Worm (Caenorhabditis elegans) whole organism, early embryonic: ENCODE measurements around the gene cls-1.

Experiments
- B0310.2 ChIP-seq: sonication (generic microtip); optimal IDR thresholded peaks from 2 replicates; lab custom pipeline; 2016; ENCODE audit warnings: mild to moderate bottlenecking, missing genetic modification characterization, missing compliant biosample characterization
- ama-1 ChIP-seq: fragments of 150-350 bp; optimal IDR thresholded peaks from 2 replicates; lab custom pipeline; 2014
- ceh-36 ChIP-seq: sonication (generic microtip); optimal IDR thresholded peaks from 2 replicates; lab custom pipeline; 2016; ENCODE audit warnings: missing genetic modification characterization, inconsistent platforms, missing compliant biosample characterization
- ets-7 ChIP-seq: sonication (generic microtip); optimal IDR thresholded peaks from 2 replicates; lab custom pipeline; 2016; ENCODE audit warnings: missing genotype, missing genetic modification characterization, missing compliant biosample characterization
- flt-1 ChIP-seq: fragments of 200-800 bp; sonication (Bioruptor generic); IDR thresholded peaks from 2 replicates; pipeline ENCODE4 v1.3.6; 2022; ENCODE audit warnings: missing genetic modification characterization, missing compliant biosample characterization
- hmbx-1 ChIP-seq: sonication (generic microtip); optimal IDR thresholded peaks from 2 replicates; lab custom pipeline; 2016; ENCODE audit warnings: mild to moderate bottlenecking, missing genetic modification characterization, missing compliant biosample characterization
- hnd-1 ChIP-seq: sonication (generic microtip); optimal IDR thresholded peaks from 2 replicates; lab custom pipeline; 2016; ENCODE audit warnings: missing genetic modification characterization, missing compliant biosample characterization
- tbx-11 ChIP-seq: fragments of 200-800 bp; sonication (Bioruptor generic); IDR thresholded peaks from 2 replicates; pipeline ENCODE4 v1.3.6; 2022; ENCODE audit warnings: missing genetic modification characterization, missing compliant biosample characterization

DNA sequence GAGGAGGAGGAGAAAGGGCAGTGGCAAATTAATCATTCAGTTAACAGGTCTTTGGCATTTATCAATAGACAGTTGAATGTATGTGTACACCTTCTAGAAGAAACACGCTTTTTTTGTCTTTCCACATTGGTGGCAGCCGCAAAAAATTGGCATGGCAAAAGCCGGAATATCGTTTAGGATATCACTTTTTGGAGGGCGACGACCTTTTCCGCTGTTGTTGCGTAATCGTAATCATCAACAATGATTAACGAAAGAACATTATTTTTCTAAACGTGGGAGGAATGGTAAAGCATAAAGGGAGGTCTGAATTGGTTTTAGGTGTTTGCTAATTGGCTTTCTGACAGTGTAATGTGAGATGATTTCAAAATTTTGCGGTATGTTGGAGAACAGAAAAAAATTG is 16.0 kb upstream of the cls-1 start:
- no peak for TF ChIP-seq hnd-1 (tag; lab: Kevin White, UChicago)
- no peak for TF ChIP-seq ama-1 (lab: Kevin White, UChicago)
- TF ChIP-seq hmbx-1 (tag; lab: Kevin White, UChicago): no peak
- no peak for TF ChIP-seq ceh-36 (tag; lab: Kevin White, UChicago)
- TF ChIP-seq B0310.2 (tag; lab: Kevin White, UChicago): no peak
- no peak for TF ChIP-seq tbx-11 (GFP tag; lab: Robert Waterston, UW)
- no peak for TF ChIP-seq flt-1 (GFP tag; lab: Robert Waterston, UW)
- TF ChIP-seq ets-7 (tag; lab: Kevin White, UChicago): no peak
